Worm (Caenorhabditis elegans) whole organism, mixed stage, embryonic: ENCODE measurements around the gene R10E11.6.

ENCODE experiments used
- mab-5 ChIP-seq: fragments of 150-350 bp; optimal IDR thresholded peaks from 2 replicates; lab custom pipeline; 2014; ENCODE audit warnings: missing biosample characterization, missing genetic modification characterization
- snpc-4 ChIP-seq: fragments of 150-350 bp; optimal IDR thresholded peaks from 2 replicates; lab custom pipeline; 2014; ENCODE audit warnings: missing biosample characterization, missing genetic modification characterization
- unc-62 ChIP-seq: fragments of 150-350 bp; optimal IDR thresholded peaks from 2 replicates; lab custom pipeline; 2014; ENCODE audit warnings: missing biosample characterization, missing genetic modification reagents, missing genetic modification characterization

DNA sequence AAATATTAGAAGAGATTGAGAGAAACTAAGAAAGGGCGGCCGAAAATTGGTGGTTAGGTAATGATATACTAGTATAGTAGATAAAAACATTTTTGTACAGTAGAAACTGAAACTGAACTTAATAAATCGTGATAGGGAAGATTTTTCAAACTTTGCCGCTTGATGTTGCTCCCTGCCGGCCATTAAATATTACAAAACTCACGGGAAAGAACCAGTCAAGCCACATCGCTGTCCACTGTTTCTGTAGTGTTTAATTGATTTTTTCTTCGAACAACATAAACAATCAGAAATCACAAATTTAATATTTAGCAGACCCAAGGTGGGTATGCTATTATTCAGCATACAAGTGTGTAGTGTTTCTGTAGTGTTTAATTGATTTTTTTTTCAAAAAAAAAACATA is 31.7 kb upstream of the R10E11.6 start, which contains the start of gene T05G5.5:
- no peak for TF ChIP-seq mab-5 (tag; lab: Kevin White, UChicago)
- no peak for TF ChIP-seq snpc-4 (tag; lab: Kevin White, UChicago)
- no peak for TF ChIP-seq unc-62 (GFP tag; lab: Kevin White, UChicago)
